Worm (Caenorhabditis elegans) whole organism, L4 larva: ENCODE results near the gene Y82E9BR.3.

ENCODE experiments used
- F49E8.2 ChIP-seq: sonication (generic microtip); optimal IDR thresholded peaks from 2 replicates; lab custom pipeline; 2016; ENCODE audit warnings: missing compliant biosample characterization, mild to moderate bottlenecking, missing genetic modification characterization, borderline replicate concordance
- ZK546.5 ChIP-seq, 2 experiments: sonication (generic microtip); optimal IDR thresholded peaks; 2 replicates each; lab custom pipeline; 2017; ENCODE audit warnings: missing biosample characterization in 2 of 2, missing genetic modification characterization in 2 of 2
- ama-1 ChIP-seq: fragments of 150-350 bp; optimal IDR thresholded peaks from 2 replicates; lab custom pipeline; 2014; ENCODE audit warnings: inconsistent platforms, mixed read lengths
- fkh-10 ChIP-seq: fragments of 150-350 bp; optimal IDR thresholded peaks from 2 replicates; lab custom pipeline; 2014; ENCODE audit warnings: missing biosample characterization, missing genetic modification reagents, missing genetic modification characterization
- lin-39 ChIP-seq: fragments of 150-350 bp; optimal IDR thresholded peaks from 2 replicates; lab custom pipeline; 2014; ENCODE audit warnings: missing biosample characterization, missing genetic modification reagents, missing genetic modification characterization
- lir-3 ChIP-seq: sonication (generic microtip); optimal IDR thresholded peaks from 2 replicates; lab custom pipeline; 2016; ENCODE audit warnings: mild to moderate bottlenecking, missing genetic modification characterization, missing compliant biosample characterization
- mdl-1 ChIP-seq, 2 experiments: fragments of 150-350 bp in 1 of 2; sonication (generic microtip) in 1 of 2; optimal IDR thresholded peaks; 2 replicates each; lab custom pipeline; 2014 to 2017; ENCODE audit warnings: missing biosample characterization in 2 of 2, missing genetic modification characterization in 2 of 2
- nhr-25 ChIP-seq: sonication (generic microtip); optimal IDR thresholded peaks from 2 replicates; lab custom pipeline; 2017; ENCODE audit warnings: missing genetic modification characterization, mild to moderate bottlenecking, missing compliant biosample characterization, antibody characterized with exemption, moderate library complexity, borderline replicate concordance; ENCODE audit not compliant: insufficient read depth
- skn-1 ChIP-seq: fragments of 150-350 bp; optimal IDR thresholded peaks from 2 replicates; lab custom pipeline; 2014; ENCODE audit warnings: missing biosample characterization, missing genetic modification characterization
- unc-39 ChIP-seq: sonication (generic microtip); optimal IDR thresholded peaks from 2 replicates; lab custom pipeline; 2017; ENCODE audit warnings: missing biosample characterization, missing genetic modification characterization

DNA sequence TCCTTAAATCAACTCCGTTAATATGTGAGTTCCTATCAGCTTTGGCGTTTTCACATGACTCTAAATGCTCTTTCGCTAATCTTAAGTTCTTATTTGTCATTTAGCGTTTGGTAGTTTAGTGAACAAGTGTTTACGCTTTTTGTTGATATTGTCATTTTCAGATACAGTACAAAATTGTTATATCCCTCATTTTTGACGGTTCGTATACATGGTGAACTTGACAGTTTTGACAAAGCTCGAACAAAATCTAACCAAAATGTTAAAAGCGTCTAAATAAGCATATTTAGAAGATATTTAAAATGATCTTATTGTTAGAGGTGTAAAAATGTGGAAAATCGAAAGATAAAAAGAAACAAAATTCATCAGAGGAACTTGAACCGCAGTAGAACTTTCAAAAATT, 35.5 kb upstream of the Y82E9BR.3 start:
- no peak for TF ChIP-seq mdl-1 (tag; optimal IDR thresholded peaks at IDR 0.05; lab: Kevin White, UChicago)
- TF ChIP-seq nhr-25 (tag; lab: Kevin White, UChicago): no peak
- TF ChIP-seq unc-39 (tag; lab: Kevin White, UChicago): no peak
- no peak for TF ChIP-seq ZK546.5 (tag; optimal IDR thresholded peaks at IDR 0.05; lab: Kevin White, UChicago)
- TF ChIP-seq fkh-10 (GFP tag; lab: Kevin White, UChicago): no peak
- TF ChIP-seq skn-1: no peak
- TF ChIP-seq lir-3 (tag; lab: Kevin White, UChicago): no peak
- no peak for TF ChIP-seq lin-39
- no peak for TF ChIP-seq ama-1
- TF ChIP-seq F49E8.2: no peak
